Worm (Caenorhabditis elegans): Measurements from ENCODE around the gene Y113G7B.11.
A peak's percentile ranks its signal among the peaks of the same experiment; 100 is the strongest.

The Y113G7B.11 gene

ce11 chrV:20165808-20166207, 49.3 kb downstream of the Y113G7B.11 start:
- TF ChIP-seq nhr-237 (tag; optimal IDR thresholded peaks at IDR 0.05): no peak
- no peak for TF ChIP-seq egl-27 (tag; optimal IDR thresholded peaks at IDR 0.05)
- no peak for TF ChIP-seq mab-5 (tag; optimal IDR thresholded peaks at IDR 0.05)
- TF ChIP-seq ama-1 (optimal IDR thresholded peaks at IDR 0.05): no peak
- TF ChIP-seq zag-1 (tag; optimal IDR thresholded peaks at IDR 0.05): no peak
- TF ChIP-seq fos-1 (tag; optimal IDR thresholded peaks at IDR 0.05): peak; percentile 8
- TF ChIP-seq unc-39 (tag; optimal IDR thresholded peaks at IDR 0.05): no peak
- TF ChIP-seq mbf-1 (tag; optimal IDR thresholded peaks at IDR 0.05): no peak
- TF ChIP-seq sem-4 (tag; optimal IDR thresholded peaks at IDR 0.05): no peak
- TF ChIP-seq nhr-23 (tag; optimal IDR thresholded peaks at IDR 0.05): no peak
- no peak for TF ChIP-seq ceh-82 (tag; optimal IDR thresholded peaks at IDR 0.05)
- peak; percentile 86 for TF ChIP-seq skn-1 (tag; optimal IDR thresholded peaks at IDR 0.05)
- TF ChIP-seq unc-55 (GFP tag; optimal IDR thresholded peaks at IDR 0.05): no peak
- TF ChIP-seq mdl-1 (tag; optimal IDR thresholded peaks at IDR 0.05): no peak
- TF ChIP-seq F13H6.1 (tag; optimal IDR thresholded peaks at IDR 0.05): no peak
- TF ChIP-seq unc-62 (GFP tag; optimal IDR thresholded peaks at IDR 0.05): no peak
- no peak for TF ChIP-seq Y55F3AM.14 (GFP tag; optimal IDR thresholded peaks at IDR 0.05)

- peak; percentile 66 for TF ChIP-seq sma-9 (GFP tag; optimal IDR thresholded peaks at IDR 0.05)
- TF ChIP-seq sma-9 (tag; optimal IDR thresholded peaks at IDR 0.05): no peak
- TF ChIP-seq gmeb-1 (tag; optimal IDR thresholded peaks at IDR 0.05): peak; percentile 63
- no peak for TF ChIP-seq ZK546.5 (tag; optimal IDR thresholded peaks at IDR 0.05)
- no peak for TF ChIP-seq ceh-16 (tag; optimal IDR thresholded peaks at IDR 0.05)
- TF ChIP-seq ztf-11 (tag; optimal IDR thresholded peaks at IDR 0.05): no peak
- peak; percentile 65 for TF ChIP-seq sma-3 (GFP tag; optimal IDR thresholded peaks at IDR 0.05)
- no peak for TF ChIP-seq alr-1 (tag; optimal IDR thresholded peaks at IDR 0.05)
- TF ChIP-seq nhr-23 (tag; optimal IDR thresholded peaks at IDR 0.05): no peak
- peak; percentile 95 for TF ChIP-seq crh-2 (tag; optimal IDR thresholded peaks at IDR 0.05)
- peak; percentile 6 for TF ChIP-seq nhr-10 (tag; optimal IDR thresholded peaks at IDR 0.05)
- no peak for TF ChIP-seq nhr-25 (tag; optimal IDR thresholded peaks at IDR 0.05)
- TF ChIP-seq fos-1 (tag; optimal IDR thresholded peaks at IDR 0.05): peak; percentile 69
- no peak for TF ChIP-seq zag-1 (tag; optimal IDR thresholded peaks at IDR 0.05)
- TF ChIP-seq snpc-4 (tag; optimal IDR thresholded peaks at IDR 0.05): no peak
- peak in 1 of 2 experiments; percentile 35 for TF ChIP-seq lsy-2 (tag; optimal IDR thresholded peaks at IDR 0.05)
- no peak for TF ChIP-seq mbf-1 (tag; optimal IDR thresholded peaks at IDR 0.05)
- TF ChIP-seq nhr-129 (tag; optimal IDR thresholded peaks at IDR 0.05): peak; percentile 43
- TF ChIP-seq elt-1 (tag; optimal IDR thresholded peaks at IDR 0.05): no peak
- peak; percentile 89 for TF ChIP-seq ama-1 (optimal IDR thresholded peaks at IDR 0.05)
- peak; percentile 39 for TF ChIP-seq F13H6.1 (tag; optimal IDR thresholded peaks at IDR 0.05)
- no peak for TF ChIP-seq nhr-77 (tag; optimal IDR thresholded peaks at IDR 0.05)
- no peak for TF ChIP-seq nhr-11 (tag; optimal IDR thresholded peaks at IDR 0.05)
Measured at ce11 chrV:20164059-20164892, 50.8 kb downstream of the Y113G7B.11 start, which contains the start of gene F19B2.5. Gene F19B2.5, minus strand, starts transcription at chrV:20164165.
